Fruit fly (Drosophila melanogaster): ENCODE data around the gene CG7065.

CG7065 gene

DNA sequence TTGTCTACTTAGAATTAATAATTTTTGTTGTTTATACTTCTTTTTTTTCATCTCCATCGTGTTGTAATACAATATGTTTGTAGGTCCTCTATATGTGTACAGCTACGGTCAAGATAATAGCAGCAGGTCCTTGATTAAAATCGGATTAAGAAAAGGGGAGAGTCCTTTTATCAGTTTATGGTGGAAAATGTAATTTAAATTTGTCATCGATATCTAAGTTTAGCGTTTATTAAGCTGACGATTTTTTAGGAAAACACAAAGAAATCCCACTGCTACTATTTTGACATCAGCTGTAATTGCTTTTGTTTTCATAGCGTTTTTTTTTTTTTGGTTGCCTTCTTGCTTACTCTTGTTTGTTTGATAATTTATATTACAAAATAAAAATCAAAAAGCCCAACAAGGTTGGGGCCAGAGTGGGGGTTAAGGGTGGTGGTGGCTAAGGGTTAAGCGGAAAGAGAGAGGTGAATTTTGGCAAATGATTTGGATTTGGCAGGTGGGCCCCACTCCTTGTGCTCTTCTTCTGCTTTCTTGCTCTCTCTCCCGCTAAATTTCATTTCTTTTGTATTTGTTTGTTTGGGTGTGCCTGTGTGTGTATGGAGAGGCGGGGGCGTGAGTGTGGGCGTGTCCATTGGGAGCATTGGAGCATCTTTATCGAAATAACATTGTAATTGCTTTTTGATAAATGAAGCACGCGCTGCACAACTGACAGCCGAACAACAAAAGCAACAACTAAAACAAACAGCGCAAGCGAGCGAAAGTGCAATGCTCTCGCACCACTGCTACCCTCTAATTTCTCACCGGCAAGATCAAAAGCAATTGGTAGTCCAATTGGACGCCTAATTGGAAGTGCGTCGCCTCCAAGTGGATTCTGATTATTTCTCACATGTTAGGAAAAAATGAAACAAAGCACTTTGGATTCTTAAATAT, 21.2 kb upstream of the CG7065 start:
- TF ChIP-seq CG8478 (optimal IDR thresholded peaks at IDR 0.05) (no peak), CTCF (optimal IDR thresholded peaks at IDR 0.05) (no peak)

DNA sequence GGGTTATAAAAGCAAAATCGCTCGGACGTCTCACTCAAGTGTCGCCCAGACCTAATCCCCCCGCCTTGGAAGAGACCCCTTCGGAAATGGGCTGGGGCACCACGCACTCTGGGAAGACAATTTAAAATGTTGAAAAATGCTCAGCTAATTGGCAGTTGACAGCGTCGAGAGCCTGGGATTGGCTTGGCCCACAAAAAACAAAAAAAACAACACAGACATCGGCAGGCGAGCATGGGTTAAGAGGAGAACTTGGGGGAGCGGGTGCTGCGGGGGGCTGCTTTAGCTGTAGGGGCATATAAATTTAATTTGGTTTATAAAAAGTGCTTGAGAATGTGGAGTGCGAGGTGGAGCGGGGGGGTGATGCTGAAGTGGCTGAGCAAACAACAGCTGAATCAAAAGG, 19.8 kb upstream of the CG7065 start:
- TF ChIP-seq CTCF (optimal IDR thresholded peaks at IDR 0.05), result no peak
- TF ChIP-seq CG8478 (optimal IDR thresholded peaks at IDR 0.05), result no peak

DNA sequence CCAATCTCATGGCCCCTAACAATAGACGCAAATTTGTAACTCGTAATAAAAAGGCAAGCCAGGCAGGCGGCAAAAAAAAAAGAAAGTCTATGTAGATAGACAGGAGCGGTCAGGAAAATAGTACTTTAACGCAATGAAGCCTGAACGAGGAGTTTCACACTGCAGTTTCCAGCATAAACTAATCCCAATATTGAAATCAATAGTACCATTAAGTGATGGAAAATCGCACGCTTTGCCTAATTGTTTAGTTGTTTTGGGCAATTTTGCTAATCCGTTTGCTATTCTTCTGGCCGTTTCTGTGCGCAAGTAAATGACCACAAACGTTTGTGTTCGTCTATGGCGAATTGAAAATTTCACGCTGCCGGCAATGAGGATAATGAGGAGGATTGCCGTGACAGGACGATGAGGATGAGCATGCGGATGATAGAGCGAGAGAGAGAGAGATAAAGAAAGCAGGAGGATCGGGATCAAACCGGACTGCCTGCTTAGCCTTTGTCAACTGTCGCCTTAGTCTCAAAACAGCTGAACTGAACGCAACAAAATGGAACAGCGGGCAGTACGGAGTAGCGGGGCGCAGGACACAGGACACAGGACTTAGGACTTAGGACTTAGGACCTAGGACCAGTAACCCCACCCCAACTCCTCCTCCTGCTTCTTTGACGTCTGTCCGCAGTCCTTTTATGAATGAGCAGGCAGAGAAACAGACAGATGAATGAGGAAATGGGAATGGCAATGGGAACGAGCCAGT, 14.9 kb upstream of the CG7065 start:
- TF ChIP-seq CTCF (optimal IDR thresholded peaks at IDR 0.05), result no peak

DNA sequence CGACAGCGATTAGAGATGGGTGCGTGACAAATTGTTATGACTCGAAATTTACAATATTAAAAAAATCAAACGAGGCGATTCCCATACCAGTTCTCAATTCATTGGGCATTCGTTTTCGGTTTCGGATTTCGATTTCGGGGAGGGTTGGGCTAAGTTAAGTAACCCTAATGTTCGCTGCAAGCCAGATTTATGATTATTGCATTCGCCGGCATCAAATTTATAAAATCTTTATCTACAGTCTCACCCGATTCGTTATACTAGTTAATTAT, 14.3 kb upstream of the CG7065 start:
- TF ChIP-seq CTCF (optimal IDR thresholded peaks at IDR 0.05), result no peak
- TF ChIP-seq CG8478 (optimal IDR thresholded peaks at IDR 0.05), result no peak

DNA sequence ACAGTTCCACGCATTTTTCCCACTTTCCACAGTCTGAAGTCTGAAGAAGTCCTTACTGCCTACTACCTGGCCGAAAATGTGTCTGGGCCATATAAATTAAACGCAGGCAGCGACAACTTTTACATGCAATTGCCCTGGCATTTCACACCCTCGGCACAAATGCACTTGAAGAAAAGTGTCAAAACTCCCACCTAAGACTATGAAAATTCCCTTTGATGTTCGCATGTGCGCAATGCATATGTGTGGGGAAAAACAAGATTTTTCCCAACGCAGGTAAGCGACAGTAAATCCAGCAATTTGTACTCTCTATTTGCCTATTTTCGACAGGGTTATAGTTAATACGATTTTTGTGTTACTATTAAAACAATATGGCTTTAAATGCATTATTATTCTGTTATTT, 12.9 kb upstream of the CG7065 start:
- TF ChIP-seq CG8478 (optimal IDR thresholded peaks at IDR 0.05), result no peak
- TF ChIP-seq CTCF (optimal IDR thresholded peaks at IDR 0.05), result no peak

DNA sequence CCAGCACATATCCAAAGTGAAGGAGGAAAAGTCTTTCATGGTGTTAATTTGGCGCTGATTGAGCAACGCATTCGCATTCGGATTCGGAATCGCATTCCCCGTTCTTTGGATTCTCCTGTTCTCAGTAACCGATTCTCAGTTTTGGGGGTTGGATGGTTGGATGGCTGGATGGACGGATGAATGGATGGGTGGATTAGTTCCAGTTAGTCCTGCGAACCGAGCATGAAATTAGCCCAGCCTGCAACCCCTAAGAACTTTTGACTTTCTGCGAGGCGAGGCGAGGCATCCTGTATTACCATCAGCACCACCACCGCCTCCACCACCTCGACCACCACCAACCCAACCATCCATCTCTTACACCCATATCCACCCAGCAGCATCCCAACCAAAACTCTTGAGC, 12.1 kb upstream of the CG7065 start:
- TF ChIP-seq CG8478 (optimal IDR thresholded peaks at IDR 0.05) (no peak), CTCF (optimal IDR thresholded peaks at IDR 0.05) (no peak)

DNA sequence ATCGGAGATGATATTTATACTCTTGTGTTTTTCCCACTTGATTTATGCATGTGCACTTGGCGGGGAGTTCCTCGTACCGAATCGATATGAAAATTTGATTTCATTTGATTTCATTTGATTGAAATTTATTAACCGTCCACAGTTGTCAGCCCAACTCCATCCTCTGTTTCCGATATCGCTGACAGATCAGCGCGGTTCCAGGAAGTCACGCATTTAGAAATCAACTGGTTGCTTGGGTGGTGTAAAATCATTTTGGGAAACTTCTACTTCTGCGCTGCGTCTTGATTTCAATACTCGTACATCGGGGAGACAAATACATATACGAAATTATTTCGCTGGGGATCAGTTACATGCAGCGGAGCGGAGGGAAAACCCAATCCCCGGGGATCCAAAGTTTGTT, 10.8 kb upstream of the CG7065 start:
- TF ChIP-seq CG8478 (optimal IDR thresholded peaks at IDR 0.05) (no peak), CTCF (optimal IDR thresholded peaks at IDR 0.05) (no peak)

DNA sequence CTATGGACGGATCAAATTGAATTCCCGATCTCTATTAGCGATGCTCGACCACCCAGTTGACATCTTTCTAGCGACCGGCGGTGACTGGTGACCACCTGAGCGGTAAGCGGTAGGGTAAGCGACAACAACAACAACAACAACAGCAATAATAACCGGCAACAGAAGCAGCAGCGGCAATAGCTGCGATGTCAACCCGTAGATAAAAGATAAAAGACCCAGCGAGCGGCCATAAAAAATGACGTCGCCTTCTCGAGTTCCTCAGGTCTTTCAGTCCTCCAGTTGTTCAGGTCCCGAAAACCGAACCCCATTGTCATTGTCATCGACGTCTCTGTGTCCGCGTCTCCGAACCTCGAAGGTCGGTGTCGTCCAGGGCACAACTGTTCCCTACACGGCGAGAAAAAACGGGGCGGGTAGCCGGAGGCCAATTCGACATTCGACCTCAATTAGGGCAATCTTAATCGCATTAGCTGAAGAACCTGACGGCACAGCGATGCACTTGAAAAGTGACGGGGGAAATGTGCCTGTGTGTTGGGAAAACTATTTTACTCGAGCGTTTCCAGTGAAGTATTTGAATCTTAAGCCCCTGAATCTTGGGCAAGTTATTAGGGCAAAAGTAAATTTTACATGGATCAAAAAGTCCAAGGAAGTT, 9.6 kb upstream of the CG7065 start:
- TF ChIP-seq CTCF (optimal IDR thresholded peaks at IDR 0.05) (no peak), CG8478 (optimal IDR thresholded peaks at IDR 0.05) (no peak)

DNA sequence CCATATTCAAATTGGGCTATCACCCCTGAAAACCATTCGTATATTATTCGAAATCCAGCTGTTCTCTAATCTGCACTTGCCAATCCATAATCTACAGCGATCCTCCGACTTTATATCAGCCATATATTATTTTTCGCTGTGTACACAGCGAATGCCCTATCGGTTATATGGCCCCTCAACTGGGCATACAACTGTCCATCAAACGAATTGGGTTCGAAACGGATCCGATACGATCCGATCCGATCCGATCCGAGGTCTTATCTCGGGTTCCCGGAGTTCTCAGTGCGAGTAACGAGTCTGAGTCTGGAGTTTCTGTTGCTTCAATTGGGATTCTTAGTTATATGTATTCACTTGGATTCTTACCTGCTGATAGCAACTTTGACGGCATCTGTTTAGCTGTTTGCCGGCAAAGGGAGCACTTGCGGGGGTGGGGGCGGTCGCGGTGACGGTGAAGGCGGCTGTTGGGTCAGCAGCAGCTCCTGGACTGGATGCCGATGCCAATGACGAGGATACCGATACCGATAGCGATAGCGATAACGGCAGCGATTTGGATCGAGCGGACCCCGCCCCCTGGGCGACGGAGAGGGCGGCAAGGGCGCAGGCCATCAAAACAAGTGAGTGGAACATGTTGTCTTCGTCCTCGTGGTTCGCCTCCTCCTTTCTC, 8.6 kb upstream of the CG7065 start:
- TF ChIP-seq CTCF (optimal IDR thresholded peaks at IDR 0.05) (no peak), CG8478 (optimal IDR thresholded peaks at IDR 0.05) (no peak)

DNA sequence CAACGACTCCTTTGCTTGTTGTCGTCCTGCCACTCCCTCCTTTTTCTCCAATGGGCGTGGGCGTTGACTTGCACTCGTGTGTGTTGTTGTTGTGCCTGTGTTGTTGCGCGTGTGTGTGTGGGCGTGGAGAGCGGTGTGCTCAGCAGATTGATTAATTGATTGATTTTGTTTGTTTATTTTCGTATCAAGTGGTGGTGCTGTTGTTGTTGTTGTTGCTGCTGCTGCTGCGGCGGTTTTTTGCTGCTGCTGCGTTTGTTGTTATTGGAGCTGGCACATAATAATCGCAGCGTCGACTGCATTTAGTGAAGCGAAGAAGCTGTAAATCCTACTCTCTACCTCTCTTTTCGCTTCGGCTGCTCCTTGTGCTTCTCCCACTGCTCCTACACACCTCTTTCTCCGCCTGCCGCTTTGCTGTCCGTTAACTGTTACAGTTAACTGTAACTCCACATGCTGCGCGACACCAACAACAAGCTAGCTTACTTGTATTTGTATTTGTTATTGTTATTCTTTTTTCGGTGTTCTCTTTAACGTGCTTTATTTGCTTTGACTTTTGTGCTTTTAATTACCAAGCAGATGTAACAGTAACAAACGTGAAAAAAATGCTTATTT, 7.9 kb upstream of the CG7065 start:
- TF ChIP-seq CG8478 (optimal IDR thresholded peaks at IDR 0.05), result no peak

DNA sequence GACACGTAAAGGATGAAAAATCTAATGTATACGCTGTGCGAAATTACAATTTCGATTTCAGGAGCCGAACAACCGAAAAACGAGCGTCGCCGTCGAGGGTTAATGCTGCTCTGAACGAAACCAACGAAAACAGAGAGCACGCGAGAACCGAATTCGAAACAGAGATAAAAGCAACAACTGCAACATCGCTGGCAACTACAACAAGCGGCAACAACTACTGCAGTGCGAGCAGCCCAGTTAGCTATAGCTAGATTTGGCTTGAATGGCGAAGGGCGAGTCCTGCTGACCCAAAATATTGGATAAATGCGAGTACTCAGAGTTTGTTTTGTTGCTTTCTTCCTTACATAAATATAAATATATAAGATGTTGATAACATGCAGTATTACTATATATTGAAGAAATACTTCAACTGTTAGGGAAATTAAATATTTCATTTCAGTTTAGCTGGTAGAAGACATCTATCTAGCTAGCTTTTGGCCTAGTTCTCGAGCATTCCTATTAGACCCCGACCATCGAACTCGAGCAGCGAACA, 7.3 kb upstream of the CG7065 start, which contains the start of gene fend:
fend (minus strand) TSS at position 178 of the 532 bp plus-strand sequence.
- TF ChIP-seq CTCF (optimal IDR thresholded peaks at IDR 0.05) (no peak), CG8478 (optimal IDR thresholded peaks at IDR 0.05) (no peak)

DNA sequence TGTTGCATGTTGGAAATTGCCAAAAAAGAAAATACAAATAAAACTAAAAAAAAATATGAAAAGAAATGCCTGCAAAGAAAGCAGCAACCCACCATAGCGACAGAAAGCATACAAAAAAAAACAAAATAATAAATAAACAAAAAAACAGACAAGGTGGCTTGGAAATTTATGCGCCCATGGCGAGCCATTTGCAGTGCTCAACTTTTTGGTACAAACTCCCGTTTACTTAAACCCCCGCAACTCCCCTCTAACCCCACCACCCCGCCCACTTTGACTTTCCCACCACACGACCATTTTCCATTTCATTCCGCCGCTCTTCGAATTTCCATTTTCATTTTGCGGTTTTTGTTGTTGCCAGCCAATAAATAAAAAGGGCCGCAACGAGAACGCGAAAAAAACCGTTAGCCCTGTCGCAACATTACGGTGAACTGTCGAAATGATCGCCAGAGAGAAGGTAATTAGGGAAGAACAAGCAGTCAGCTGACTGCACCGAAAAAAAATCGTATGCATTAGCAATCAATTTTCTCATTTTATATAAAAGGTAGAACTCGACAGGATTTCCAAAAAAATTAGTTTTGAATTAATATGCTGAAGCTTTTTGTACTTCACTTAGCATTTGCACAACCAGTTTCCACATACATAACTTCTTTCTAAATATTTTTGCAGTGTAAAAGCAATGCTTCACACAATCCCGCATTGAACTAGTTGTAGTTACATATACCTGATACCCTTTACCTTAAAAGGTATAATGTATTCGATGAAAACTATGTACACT, 5.3 kb upstream of the CG7065 start:
- no peak for TF ChIP-seq CTCF (optimal IDR thresholded peaks at IDR 0.05)
- no peak for TF ChIP-seq CG8478 (optimal IDR thresholded peaks at IDR 0.05)

DNA sequence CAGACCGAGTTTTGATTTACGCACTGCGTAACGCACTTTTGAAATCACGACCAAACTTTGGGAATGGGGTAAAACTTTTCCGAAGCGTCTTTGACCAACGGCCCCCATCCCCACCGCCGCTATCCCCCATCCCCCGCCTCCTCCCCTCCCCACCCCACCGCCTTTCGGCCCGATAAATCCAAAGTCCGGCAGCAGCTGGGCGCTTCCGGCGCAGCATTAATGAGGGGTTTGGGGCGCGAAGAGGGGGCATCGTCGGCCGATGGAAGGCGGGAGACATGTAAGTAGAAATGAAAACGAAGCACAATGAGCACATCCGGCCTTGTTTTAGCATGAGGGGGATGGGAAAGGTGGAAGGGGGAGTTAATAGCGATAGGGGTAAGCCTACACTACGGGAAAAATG, 3.2 kb upstream of the CG7065 start:
- TF ChIP-seq CG8478 (optimal IDR thresholded peaks at IDR 0.05) (no peak), CTCF (optimal IDR thresholded peaks at IDR 0.05) (no peak)

DNA sequence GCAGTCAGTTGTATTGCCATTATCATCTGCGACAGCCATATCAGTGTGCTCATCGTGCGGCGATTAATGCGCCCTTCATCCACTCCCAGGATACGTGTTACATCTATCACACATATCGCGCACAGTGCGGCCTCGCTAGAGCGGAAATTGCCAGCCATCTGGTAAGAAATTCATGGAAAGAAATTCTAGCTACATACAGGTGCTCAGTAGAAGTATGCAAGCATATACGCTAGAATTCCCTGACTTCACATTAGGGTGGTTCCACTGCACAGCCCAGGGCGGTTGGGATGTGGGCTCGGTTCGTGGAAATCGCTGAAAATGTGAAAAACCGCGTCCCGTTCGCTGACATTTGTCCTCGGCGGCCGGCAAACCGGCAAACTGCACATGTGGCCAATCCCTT, 1.1 kb upstream of the CG7065 start:
- TF ChIP-seq CTCF (optimal IDR thresholded peaks at IDR 0.05) (no peak), CG8478 (optimal IDR thresholded peaks at IDR 0.05) (no peak)
